Worm (Caenorhabditis elegans): ENCODE results near the gene srg-50.

- TF ChIP-seq cog-1 (tag; optimal IDR thresholded peaks at IDR 0.05) (no peak), ref-1 (GFP tag; conservative IDR thresholded peaks at IDR 0.05) (no peak), ztf-23 (GFP tag; IDR thresholded peaks at IDR 0.05) (no peak), flt-1 (GFP tag; IDR thresholded peaks at IDR 0.05) (no peak), T22C8.4 (GFP tag; IDR thresholded peaks at IDR 0.05) (no peak)
Observed at ce11 chrIV:7049672-7050206, 25.2 kb downstream of the srg-50 start, which contains the start of gene nhr-105.
